Fruit fly (Drosophila melanogaster): ENCODE data around the gene CG9951.

The CG9951 gene

DNA sequence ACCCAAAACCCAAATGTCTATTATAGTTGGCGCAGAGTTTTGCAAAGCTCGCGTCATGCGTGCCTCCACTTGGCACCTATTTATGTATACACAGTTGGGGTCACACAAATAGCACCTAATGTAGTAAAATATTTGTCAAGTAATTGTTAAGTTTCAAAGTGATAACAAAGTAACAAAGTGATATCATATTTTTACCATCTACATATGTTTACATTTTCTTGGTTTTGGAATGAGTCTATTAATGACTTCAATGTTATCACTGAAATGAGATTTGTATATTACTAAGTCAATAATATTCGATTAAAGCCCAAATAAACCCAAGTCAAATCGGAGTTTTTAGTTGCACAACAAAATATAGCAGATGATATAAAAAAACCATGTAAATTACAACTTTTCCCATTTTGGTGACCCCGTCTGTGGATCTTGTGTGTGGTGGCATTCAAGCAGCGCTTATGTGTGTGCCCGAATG is 9.6 kb downstream of the CG9951 start (continued):
- TF ChIP-seq usp (GFP tag; optimal IDR thresholded peaks at IDR 0.05) (no peak), CG10959 (GFP tag; IDR thresholded peaks at IDR 0.05) (no peak), hkb (optimal IDR thresholded peaks at IDR 0.05) (no peak), hkb (GFP tag; IDR thresholded peaks at IDR 0.05) (peak; percentile 81), bigmax (GFP tag; optimal IDR thresholded peaks at IDR 0.05) (no peak), Bteb2 (GFP tag; optimal IDR thresholded peaks at IDR 0.05) (peak; percentile 69), gt (GFP tag; IDR thresholded peaks at IDR 0.05) (no peak), CG8281 (tag; optimal IDR thresholded peaks at IDR 0.05) (peak; percentile 61), Optix (GFP tag; IDR thresholded peaks at IDR 0.05) (no peak), Meics (GFP tag; optimal IDR thresholded peaks at IDR 0.05) (peak; percentile 78), CG14014 (GFP tag; IDR thresholded peaks at IDR 0.05) (peak; percentile 17; the same call in 1 of the 2 replicates), CrebB (tag; optimal IDR thresholded peaks at IDR 0.05) (peak; percentile 54), sqz (GFP tag; optimal IDR thresholded peaks at IDR 0.05) (peak; percentile 27), ab (GFP tag; optimal IDR thresholded peaks at IDR 0.05) (no peak), tll (GFP tag; optimal IDR thresholded peaks at IDR 0.05) (no peak), btn (GFP tag; optimal IDR thresholded peaks at IDR 0.05) (no peak), yki (optimal IDR thresholded peaks at IDR 0.05) (no peak), Neu2 (GFP tag; optimal IDR thresholded peaks at IDR 0.05; ENCODE audit: borderline replicate concordance) (no peak), CG12104 (GFP tag; optimal IDR thresholded peaks at IDR 0.05) (peak; percentile 78), inv (GFP tag; IDR thresholded peaks at IDR 0.05; ENCODE audit: partially characterized antibody) (no peak), CG14050 (GFP tag; IDR thresholded peaks at IDR 0.05) (no peak; the same call in 1 of the 3 replicates), az2 (GFP tag; optimal IDR thresholded peaks at IDR 0.05) (peak; percentile 63), exex (tag; optimal IDR thresholded peaks at IDR 0.05) (peak; percentile 24), chif (GFP tag; optimal IDR thresholded peaks at IDR 0.05) (peak; percentile 47 to 57), Deaf1 (tag; optimal IDR thresholded peaks at IDR 0.05) (peak; percentile 48), ken (GFP tag; IDR thresholded peaks at IDR 0.05) (no peak), CG2875 (GFP tag; optimal IDR thresholded peaks at IDR 0.05) (peak; percentile 41), CG1792 (GFP tag; optimal IDR thresholded peaks at IDR 0.05) (peak; percentile 32), zf30C (GFP tag; optimal IDR thresholded peaks at IDR 0.05) (no peak), CG11695 (GFP tag; IDR thresholded peaks at IDR 0.05) (peak; percentile 71), CG4820 (GFP tag; optimal IDR thresholded peaks at IDR 0.05) (peak; percentile 58), E2f2 (GFP tag; IDR thresholded peaks at IDR 0.05) (0 out of 2 replicates have a peak, but pooled peaks have one; percentile 39), sob (GFP tag; IDR thresholded peaks at IDR 0.05) (peak; percentile 39; the same call in 1 of the 2 replicates), PHDP (tag; optimal IDR thresholded peaks at IDR 0.05) (peak; percentile 84), unpg (GFP tag; optimal IDR thresholded peaks at IDR 0.05) (peak; percentile 79), Dfd (GFP tag; optimal IDR thresholded peaks at IDR 0.05) (no peak), so (GFP tag; IDR thresholded peaks at IDR 0.05) (peak; percentile 44; the same call in 1 of the 3 replicates), org-1 (GFP tag; optimal IDR thresholded peaks at IDR 0.05) (peak; percentile 84), CG14965 (GFP tag; optimal IDR thresholded peaks at IDR 0.05; ENCODE audit: borderline replicate concordance) (no peak), shn (GFP tag; optimal IDR thresholded peaks at IDR 0.05) (no peak), sr (GFP tag; IDR thresholded peaks at IDR 0.05) (no peak), Trl (optimal IDR thresholded peaks at IDR 0.05) (no peak), Trl (GFP tag; optimal IDR thresholded peaks at IDR 0.05) (peak; percentile 53), Hr78 (GFP tag; optimal IDR thresholded peaks at IDR 0.05) (peak in 1 of 2 experiments; percentile 35), bab2 (GFP tag; optimal IDR thresholded peaks at IDR 0.05) (peak; percentile 15), Gsc (GFP tag; IDR thresholded peaks at IDR 0.05) (no peak), Fer2 (tag; optimal IDR thresholded peaks at IDR 0.05) (peak; percentile 41), CG17361 (GFP tag; IDR thresholded peaks at IDR 0.05) (peak; percentile 76), CG12299 (tag; optimal IDR thresholded peaks at IDR 0.05) (peak; percentile 73), CG6654 (GFP tag; optimal IDR thresholded peaks at IDR 0.05) (peak; percentile 31), MBD-R2 (GFP tag; IDR thresholded peaks at IDR 0.05) (no peak), Fer1 (GFP tag; optimal IDR thresholded peaks at IDR 0.05) (peak; percentile 84)

Data from whole organism, embryonic.